Worm (Caenorhabditis elegans): ENCODE measurements around the gene F58H1.3.

Gene F58H1.3

ce11 chrV:11964723-11965122 lies 30.9 kb downstream of the F58H1.3 start, which contains the start of gene F58H1.7:
Gene F58H1.7 (minus strand): TSS chrV:11964823.
- no peak for TF ChIP-seq mab-5 (tag; optimal IDR thresholded peaks at IDR 0.05)
- no peak for TF ChIP-seq nhr-6 (tag; optimal IDR thresholded peaks at IDR 0.05)
- TF ChIP-seq F13H6.1 (tag; optimal IDR thresholded peaks at IDR 0.05), result no peak
- TF ChIP-seq lin-13 (GFP tag; optimal IDR thresholded peaks at IDR 0.05), result no peak
- no peak for TF ChIP-seq dmd-4 (tag; optimal IDR thresholded peaks at IDR 0.05)

ce11 chrV:11975233-11975632 lies 41.5 kb downstream of the F58H1.3 start, which contains the start of gene cpr-1:
Gene cpr-1 (plus strand): TSS chrV:11975551.
- TF ChIP-seq fos-1 (tag; optimal IDR thresholded peaks at IDR 0.05) (peak; percentile 37), crh-2 (tag; optimal IDR thresholded peaks at IDR 0.05) (peak; percentile 54), F13H6.1 (tag; optimal IDR thresholded peaks at IDR 0.05) (peak; percentile 51), sma-9 (GFP tag; optimal IDR thresholded peaks at IDR 0.05) (peak; percentile 69), sma-9 (tag; optimal IDR thresholded peaks at IDR 0.05) (no peak), nhr-23 (tag; optimal IDR thresholded peaks at IDR 0.05) (no peak)

ce11 chrV:11976734-11977133 lies 43.0 kb downstream of the F58H1.3 start:
- no peak for TF ChIP-seq sma-3 (GFP tag; optimal IDR thresholded peaks at IDR 0.05)
- no peak for TF ChIP-seq skn-1 (tag; optimal IDR thresholded peaks at IDR 0.05)
- TF ChIP-seq mbf-1 (tag; optimal IDR thresholded peaks at IDR 0.05), result no peak
- peak; percentile 6 for TF ChIP-seq sma-9 (GFP tag; optimal IDR thresholded peaks at IDR 0.05)
- no peak for TF ChIP-seq sma-9 (tag; optimal IDR thresholded peaks at IDR 0.05)
- TF ChIP-seq snpc-4 (tag; optimal IDR thresholded peaks at IDR 0.05), result no peak
- TF ChIP-seq crh-2 (tag; optimal IDR thresholded peaks at IDR 0.05), result peak; percentile 31
- no peak for TF ChIP-seq mdl-1 (tag; optimal IDR thresholded peaks at IDR 0.05)
- TF ChIP-seq fos-1 (tag; optimal IDR thresholded peaks at IDR 0.05), result peak; percentile 43

ce11 chrV:11978179-11978578 lies 44.4 kb downstream of the F58H1.3 start, which contains the start of gene mif-2:
Gene mif-2 (minus strand): TSS chrV:11978459.
- TF ChIP-seq elt-3 (tag; optimal IDR thresholded peaks at IDR 0.05) (no peak), nhr-25 (tag; optimal IDR thresholded peaks at IDR 0.05) (peak; percentile 10), lin-39 (tag; optimal IDR thresholded peaks at IDR 0.05) (no peak), ceh-82 (tag; optimal IDR thresholded peaks at IDR 0.05) (no peak), lsy-2 (tag; optimal IDR thresholded peaks at IDR 0.05) (no peak), blmp-1 (tag; optimal IDR thresholded peaks at IDR 0.05; ENCODE audit: insufficient read depth) (no peak), peb-1 (tag; optimal IDR thresholded peaks at IDR 0.05) (no peak), nhr-23 (tag; optimal IDR thresholded peaks at IDR 0.05) (no peak), R02D3.7 (tag; optimal IDR thresholded peaks at IDR 0.05) (no peak), ztf-11 (tag; optimal IDR thresholded peaks at IDR 0.05) (no peak), zag-1 (tag; optimal IDR thresholded peaks at IDR 0.05) (no peak), lin-13 (GFP tag; optimal IDR thresholded peaks at IDR 0.05) (peak; percentile 5), nhr-12 (tag; optimal IDR thresholded peaks at IDR 0.05) (no peak), skn-1 (tag; optimal IDR thresholded peaks at IDR 0.05) (no peak), ZK546.5 (tag; optimal IDR thresholded peaks at IDR 0.05) (no peak), unc-55 (GFP tag; optimal IDR thresholded peaks at IDR 0.05) (no peak), sma-3 (GFP tag; optimal IDR thresholded peaks at IDR 0.05) (no peak), ztf-1 (GFP tag; conservative IDR thresholded peaks at IDR 0.05) (no peak), nhr-129 (tag; optimal IDR thresholded peaks at IDR 0.05) (no peak), ceh-16 (tag; optimal IDR thresholded peaks at IDR 0.05) (no peak), sem-4 (tag; optimal IDR thresholded peaks at IDR 0.05) (no peak), nhr-6 (tag; optimal IDR thresholded peaks at IDR 0.05) (no peak), Y55F3AM.14 (GFP tag; optimal IDR thresholded peaks at IDR 0.05) (no peak), gmeb-1 (tag; optimal IDR thresholded peaks at IDR 0.05) (no peak), nhr-11 (tag; optimal IDR thresholded peaks at IDR 0.05) (no peak), unc-62 (GFP tag; optimal IDR thresholded peaks at IDR 0.05) (no peak), nhr-21 (tag; optimal IDR thresholded peaks at IDR 0.05) (peak; percentile 3), sma-9 (GFP tag; optimal IDR thresholded peaks at IDR 0.05) (no peak), sma-9 (tag; optimal IDR thresholded peaks at IDR 0.05) (no peak), crh-2 (tag; optimal IDR thresholded peaks at IDR 0.05) (peak; percentile 4), snpc-4 (tag; optimal IDR thresholded peaks at IDR 0.05) (no peak), fos-1 (tag; optimal IDR thresholded peaks at IDR 0.05) (no peak), nhr-237 (tag; optimal IDR thresholded peaks at IDR 0.05) (no peak)

Measured in whole organism, L2 larva.